Fruit fly (Drosophila melanogaster): Measurements from ENCODE around the gene CG14330.
"Not testable (repeated sequence)": the region's sequence is repeated elsewhere in the genome, so short reads cannot be mapped to it uniquely, and the experiment has no call there.

CG14330 gene

dm6 chr3R:17456676-17457075 lies at the start of gene CG14330:
CG14330 (minus strand) TSS chr3R:17456776.
- not testable (repeated sequence) for TF ChIP-seq tj (GFP tag; optimal IDR thresholded peaks at IDR 0.05); CG33017 (tag; optimal IDR thresholded peaks at IDR 0.05); CG7101 (tag; optimal IDR thresholded peaks at IDR 0.05)

- TF ChIP-seq bab1 (GFP tag; optimal IDR thresholded peaks at IDR 0.05) (no peak), cnc (optimal IDR thresholded peaks at IDR 0.05) (no peak), CG12768 (GFP tag; optimal IDR thresholded peaks at IDR 0.05) (no peak), Clk (GFP tag; optimal IDR thresholded peaks at IDR 0.05) (no peak), tj (GFP tag; optimal IDR thresholded peaks at IDR 0.05) (no peak), kay (GFP tag; ENCODE audit: borderline replicate concordance) (no peak), Mnt (GFP tag; optimal IDR thresholded peaks at IDR 0.05) (no peak), CG14711 (tag; optimal IDR thresholded peaks at IDR 0.05) (no peak), cic (GFP tag; optimal IDR thresholded peaks at IDR 0.05) (no peak)
Observed at dm6 chr3R:17505599-17505998, 49.0 kb upstream of the CG14330 start, which contains the start of gene Dscam3. Dscam3 (minus strand) TSS chr3R:17505667.

dm6 chr3R:17502862-17503261 lies 46.3 kb upstream of the CG14330 start:
- TF ChIP-seq CG1620 (GFP tag; optimal IDR thresholded peaks at IDR 0.05) (no peak), Clk (GFP tag; optimal IDR thresholded peaks at IDR 0.05) (no peak), CG7101 (tag; optimal IDR thresholded peaks at IDR 0.05) (no peak), kay (GFP tag; ENCODE audit: borderline replicate concordance) (no peak), CG7045 (GFP tag; optimal IDR thresholded peaks at IDR 0.05) (no peak)

dm6 chr3R:17501108-17501507 lies 44.5 kb upstream of the CG14330 start:
- no peak for TF ChIP-seq Mnt (GFP tag; optimal IDR thresholded peaks at IDR 0.05)
- TF ChIP-seq toe (GFP tag; optimal IDR thresholded peaks at IDR 0.05) = no peak
- no peak for TF ChIP-seq pad (GFP tag; optimal IDR thresholded peaks at IDR 0.05)
- TF ChIP-seq Hr96 (GFP tag; optimal IDR thresholded peaks at IDR 0.05) = no peak
- no peak for TF ChIP-seq CG12768 (GFP tag; optimal IDR thresholded peaks at IDR 0.05)
- TF ChIP-seq CG11617 (GFP tag; optimal IDR thresholded peaks at IDR 0.05) = no peak
- TF ChIP-seq ovo (GFP tag; optimal IDR thresholded peaks at IDR 0.05) = no peak
- TF ChIP-seq CG5204 (GFP tag; optimal IDR thresholded peaks at IDR 0.05) = no peak
- TF ChIP-seq CG7045 (GFP tag; optimal IDR thresholded peaks at IDR 0.05) = no peak
- TF ChIP-seq kay (GFP tag; ENCODE audit: borderline replicate concordance) = no peak
- TF ChIP-seq CG33017 (tag; optimal IDR thresholded peaks at IDR 0.05) = no peak
- no peak for TF ChIP-seq CG1620 (GFP tag; optimal IDR thresholded peaks at IDR 0.05)
- TF ChIP-seq cic (GFP tag; optimal IDR thresholded peaks at IDR 0.05) = no peak
- no peak for TF ChIP-seq Clk (GFP tag; optimal IDR thresholded peaks at IDR 0.05)

DNA sequence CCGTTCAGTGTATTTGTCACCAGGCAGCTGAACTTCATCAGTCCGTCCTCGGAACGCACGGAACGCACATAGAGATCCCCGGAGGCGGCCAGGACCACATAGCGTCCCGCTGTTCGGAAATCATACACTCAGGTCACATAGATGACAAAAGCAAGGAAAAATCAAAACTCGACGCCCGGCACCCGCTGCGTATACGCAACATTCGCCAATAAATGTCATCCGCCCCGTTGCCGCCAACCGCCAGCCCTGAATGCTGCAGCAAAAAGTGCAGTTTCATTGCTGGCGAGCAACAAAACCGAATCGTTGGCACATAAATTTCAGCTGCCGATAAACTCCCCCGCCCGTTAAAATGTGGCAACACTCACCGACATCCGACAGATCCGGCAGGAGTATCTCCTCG lies 35.5 kb upstream of the CG14330 start:
- TF ChIP-seq toe (GFP tag; optimal IDR thresholded peaks at IDR 0.05) (no peak), Clk (GFP tag; optimal IDR thresholded peaks at IDR 0.05) (no peak), cnc (optimal IDR thresholded peaks at IDR 0.05) (no peak), CG14711 (tag; optimal IDR thresholded peaks at IDR 0.05) (no peak), bab1 (GFP tag; optimal IDR thresholded peaks at IDR 0.05) (no peak), Mnt (GFP tag; optimal IDR thresholded peaks at IDR 0.05) (no peak), Hr96 (GFP tag; optimal IDR thresholded peaks at IDR 0.05) (no peak), CG11617 (GFP tag; optimal IDR thresholded peaks at IDR 0.05) (no peak), CG12768 (GFP tag; optimal IDR thresholded peaks at IDR 0.05) (no peak), kay (GFP tag; ENCODE audit: borderline replicate concordance) (no peak), CG7045 (GFP tag; optimal IDR thresholded peaks at IDR 0.05) (no peak), CG7101 (tag; optimal IDR thresholded peaks at IDR 0.05) (no peak), tj (GFP tag; optimal IDR thresholded peaks at IDR 0.05) (no peak), cic (GFP tag; optimal IDR thresholded peaks at IDR 0.05) (no peak), pad (GFP tag; optimal IDR thresholded peaks at IDR 0.05) (no peak), CG1620 (GFP tag; optimal IDR thresholded peaks at IDR 0.05) (no peak), CG33017 (tag; optimal IDR thresholded peaks at IDR 0.05) (no peak)

DNA sequence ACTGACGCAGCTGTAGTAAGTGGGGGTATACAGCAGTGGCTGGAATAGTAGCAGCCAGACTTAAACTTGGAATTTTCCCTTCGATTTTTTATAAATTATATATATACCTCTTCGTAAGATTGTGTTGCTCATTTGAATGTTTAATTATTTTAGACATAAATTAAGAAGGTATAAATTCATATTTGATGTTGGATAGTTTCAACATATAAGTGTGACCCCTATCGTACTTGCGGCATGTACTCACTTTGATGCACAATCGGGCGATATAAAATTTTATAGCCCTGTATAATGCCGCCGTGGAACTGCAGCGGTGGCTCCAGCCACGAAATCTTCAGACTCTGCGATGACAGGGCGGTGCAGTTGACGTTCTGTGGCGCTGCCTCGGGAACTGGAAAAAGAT lies 24.7 kb upstream of the CG14330 start:
- TF ChIP-seq Clk (GFP tag; optimal IDR thresholded peaks at IDR 0.05) = no peak
- TF ChIP-seq Mnt (GFP tag; optimal IDR thresholded peaks at IDR 0.05) = no peak
- no peak for TF ChIP-seq Hr96 (GFP tag; optimal IDR thresholded peaks at IDR 0.05)
- no peak for TF ChIP-seq CG7045 (GFP tag; optimal IDR thresholded peaks at IDR 0.05)
- TF ChIP-seq CG5204 (GFP tag; optimal IDR thresholded peaks at IDR 0.05) = no peak
- TF ChIP-seq CG11617 (GFP tag; optimal IDR thresholded peaks at IDR 0.05) = no peak
- TF ChIP-seq CG7101 (tag; optimal IDR thresholded peaks at IDR 0.05) = no peak
- no peak for TF ChIP-seq bab1 (GFP tag; optimal IDR thresholded peaks at IDR 0.05)
- no peak for TF ChIP-seq Crg-1 (GFP tag; optimal IDR thresholded peaks at IDR 0.05)
- no peak for TF ChIP-seq toe (GFP tag; optimal IDR thresholded peaks at IDR 0.05)
- TF ChIP-seq cic (GFP tag; optimal IDR thresholded peaks at IDR 0.05) = no peak
- no peak for TF ChIP-seq CG1620 (GFP tag; optimal IDR thresholded peaks at IDR 0.05)
- no peak for TF ChIP-seq pad (GFP tag; optimal IDR thresholded peaks at IDR 0.05)
- TF ChIP-seq CG12768 (GFP tag; optimal IDR thresholded peaks at IDR 0.05) = no peak
- TF ChIP-seq CG14711 (tag; optimal IDR thresholded peaks at IDR 0.05) = no peak
- TF ChIP-seq tj (GFP tag; optimal IDR thresholded peaks at IDR 0.05) = no peak

- TF ChIP-seq bab1 (GFP tag; optimal IDR thresholded peaks at IDR 0.05) (no peak), cnc (optimal IDR thresholded peaks at IDR 0.05) (no peak), toe (GFP tag; optimal IDR thresholded peaks at IDR 0.05) (no peak), cic (GFP tag; optimal IDR thresholded peaks at IDR 0.05) (no peak), kay (GFP tag; ENCODE audit: borderline replicate concordance) (no peak), Hr96 (GFP tag; optimal IDR thresholded peaks at IDR 0.05) (no peak), Clk (GFP tag; optimal IDR thresholded peaks at IDR 0.05) (no peak), tj (GFP tag; optimal IDR thresholded peaks at IDR 0.05) (no peak)
Observed at dm6 chr3R:17471007-17471406, 14.4 kb upstream of the CG14330 start.

Data from whole organism, adult.